Fruit fly (Drosophila melanogaster) whole organism, embryonic: Measurements from ENCODE around the gene LUBEL.
A peak's percentile ranks its signal among the peaks of the same experiment; 100 is the strongest.

Experiments used
- Asciz ChIP-seq: fragments of 200-800 bp; sonication (Bioruptor generic); optimal IDR thresholded peaks from 2 replicates; lab custom pipeline; 2017; ENCODE audit warnings: missing biosample characterization, mild to moderate bottlenecking, missing genetic modification characterization, missing genetic modification reagents
- CG10431 ChIP-seq: fragments of 200-800 bp; sonication (Bioruptor generic); optimal IDR thresholded peaks from 3 replicates; lab custom pipeline; 2018; ENCODE audit warnings: missing biosample characterization, mild to moderate bottlenecking, missing genetic modification characterization
- CG10462 ChIP-seq: fragments of 200-800 bp; sonication (Bioruptor generic); optimal IDR thresholded peaks from 2 replicates; lab custom pipeline; 2016; ENCODE audit warnings: missing biosample characterization, missing genetic modification characterization
- CG10543 ChIP-seq: fragments of 200-800 bp; sonication (Bioruptor generic); optimal IDR thresholded peaks from 3 replicates; lab custom pipeline; 2017; ENCODE audit warnings: missing biosample characterization, mild to moderate bottlenecking, missing genetic modification characterization, moderate library complexity
- CG10654 ChIP-seq: fragments of 200-800 bp; sonication (Bioruptor generic); optimal IDR thresholded peaks from 2 replicates; lab custom pipeline; 2016; ENCODE audit warnings: missing biosample characterization, missing genetic modification characterization
- CG11560 ChIP-seq: fragments of 200-800 bp; sonication (Bioruptor generic); IDR thresholded peaks from 3 replicates; pipeline ENCODE4 v1.3.6; 2022; ENCODE audit warnings: missing biosample characterization, missing genetic modification characterization
- CG12071 ChIP-seq: fragments of 200-800 bp; sonication (Bioruptor generic); optimal IDR thresholded peaks from 3 replicates; lab custom pipeline; 2018; ENCODE audit warnings: missing biosample characterization, mild to moderate bottlenecking, missing genetic modification characterization
- CG13296 ChIP-seq: fragments of 200-800 bp; sonication (Bioruptor generic); optimal IDR thresholded peaks from 3 replicates; lab custom pipeline; 2018; ENCODE audit warnings: missing biosample characterization, mild to moderate bottlenecking, missing genetic modification characterization
- CG15011 ChIP-seq: fragments of 200-800 bp; sonication (Bioruptor generic); optimal IDR thresholded peaks from 3 replicates; lab custom pipeline; 2018; ENCODE audit warnings: missing biosample characterization, mild to moderate bottlenecking, missing genetic modification characterization
- CG17829 ChIP-seq: fragments of 200-800 bp; optimal IDR thresholded peaks from 2 replicates; lab custom pipeline; 2019; ENCODE audit warnings: missing biosample characterization, mild to moderate bottlenecking, missing genetic modification characterization, moderate library complexity
- CG18011 ChIP-seq: fragments of 200-800 bp; sonication (Bioruptor generic); optimal IDR thresholded peaks from 2 replicates; lab custom pipeline; 2017; ENCODE audit warnings: missing biosample characterization, missing genetic modification characterization, mild to moderate bottlenecking, moderate library complexity, missing genotype
- CG18599 ChIP-seq: fragments of 200-800 bp; sonication (Bioruptor generic); optimal IDR thresholded peaks from 3 replicates; lab custom pipeline; 2017; ENCODE audit warnings: missing biosample characterization, missing genetic modification characterization, mild to moderate bottlenecking, moderate library complexity, missing genetic modification reagents
- CG31224 ChIP-seq: fragments of 200-800 bp; sonication (Bioruptor generic); IDR thresholded peaks from 2 replicates; pipeline ENCODE4 v1.3.6; 2022; ENCODE audit warnings: missing biosample characterization, missing genetic modification characterization
- CG31441 ChIP-seq: fragments of 200-800 bp; sonication (Bioruptor generic); IDR thresholded peaks from 2 replicates; pipeline ENCODE4 v1.3.6; 2022; ENCODE audit warnings: missing biosample characterization, missing genetic modification characterization
- CG3163 ChIP-seq: fragments of 200-800 bp; sonication (Bioruptor generic); optimal IDR thresholded peaks from 3 replicates; lab custom pipeline; 2016; ENCODE audit warnings: missing biosample characterization, missing genetic modification characterization
- CG32772 ChIP-seq: fragments of 200-800 bp; sonication (Bioruptor generic); IDR thresholded peaks from 2 replicates; pipeline ENCODE4 v1.3.6; 2022; ENCODE audit warnings: missing biosample characterization, missing genetic modification characterization
- CG34422 ChIP-seq: fragments of 200-800 bp; sonication (Bioruptor generic); IDR thresholded peaks from 3 replicates; pipeline ENCODE4 v1.3.6; 2022; ENCODE audit warnings: missing biosample characterization, missing genetic modification characterization
- CG3838 ChIP-seq: fragments of 200-800 bp; sonication (Bioruptor generic); optimal IDR thresholded peaks from 3 replicates; lab custom pipeline; 2016; ENCODE audit warnings: missing biosample characterization, missing genetic modification characterization
- CG4328 ChIP-seq: fragments of 200-800 bp; sonication (Bioruptor generic); optimal IDR thresholded peaks from 3 replicates; lab custom pipeline; 2017; ENCODE audit warnings: missing biosample characterization, missing genetic modification reagents, missing genetic modification characterization
- CG4617 ChIP-seq: fragments of 200-800 bp; sonication (Bioruptor generic); optimal IDR thresholded peaks from 3 replicates; lab custom pipeline; 2016; ENCODE audit warnings: missing biosample characterization, missing genetic modification characterization, borderline replicate concordance
- CG6689 ChIP-seq: fragments of 200-800 bp; sonication (Bioruptor generic); IDR thresholded peaks from 2 replicates; pipeline ENCODE4 v1.3.6; 2022; ENCODE audit warnings: missing biosample characterization, missing genetic modification characterization
- CG6813 ChIP-seq: fragments of 200-800 bp; sonication (Bioruptor generic); optimal IDR thresholded peaks from 2 replicates; lab custom pipeline; 2017; ENCODE audit warnings: missing biosample characterization, missing genetic modification characterization, mild to moderate bottlenecking, moderate library complexity, missing genetic modification reagents
- CG7357 ChIP-seq: fragments of 200-800 bp; sonication (Bioruptor generic); IDR thresholded peaks from 3 replicates; pipeline ENCODE4 v1.3.6; 2022; ENCODE audit warnings: missing biosample characterization, missing genetic modification characterization
- CG8290 ChIP-seq, 3 experiments: fragments of 200-800 bp; sonication (Bioruptor generic); optimal IDR thresholded peaks; 2 replicates each; lab custom pipeline; 2016 to 2019; ENCODE audit warnings: missing biosample characterization in 3 of 3, missing genetic modification characterization in 3 of 3, mild to moderate bottlenecking in 2 of 3, moderate library complexity in 1 of 3
- CG8944 ChIP-seq: fragments of 200-800 bp; sonication (Bioruptor generic); optimal IDR thresholded peaks from 3 replicates; lab custom pipeline; 2016; ENCODE audit warnings: missing biosample characterization, missing genetic modification characterization
- CkIIα-i1 ChIP-seq: fragments of 200-800 bp; sonication (Bioruptor generic); IDR thresholded peaks from 2 replicates; pipeline ENCODE4 v1.3.6; 2022; ENCODE audit warnings: missing biosample characterization, missing genetic modification characterization
- Deaf1 ChIP-seq: fragments of 200-800 bp; optimal IDR thresholded peaks from 3 replicates; lab custom pipeline; 2019; ENCODE audit warnings: missing biosample characterization, mild to moderate bottlenecking, missing genetic modification characterization, moderate library complexity
- Dek ChIP-seq: fragments of 200-800 bp; sonication (Bioruptor generic); optimal IDR thresholded peaks from 3 replicates; lab custom pipeline; 2019; ENCODE audit warnings: missing biosample characterization, mild to moderate bottlenecking, missing genetic modification characterization, moderate library complexity
- Fer3 ChIP-seq: fragments of 200-800 bp; sonication (Bioruptor generic); optimal IDR thresholded peaks from 2 replicates; lab custom pipeline; 2018; ENCODE audit warnings: missing biosample characterization, mild to moderate bottlenecking, missing genetic modification characterization, moderate library complexity
- HLH3B ChIP-seq: fragments of 200-800 bp; sonication (Bioruptor generic); IDR thresholded peaks from 2 replicates; pipeline ENCODE4 v1.3.6; 2022; ENCODE audit warnings: missing biosample characterization, missing genetic modification characterization
- Hey ChIP-seq: fragments of 200-800 bp; sonication (Bioruptor generic); optimal IDR thresholded peaks from 3 replicates; lab custom pipeline; 2018; ENCODE audit warnings: missing biosample characterization, mild to moderate bottlenecking, missing genetic modification characterization
- Hmr ChIP-seq: fragments of 200-800 bp; sonication (Bioruptor generic); optimal IDR thresholded peaks from 3 replicates; lab custom pipeline; 2017; ENCODE audit warnings: mild to moderate bottlenecking, missing biosample characterization, missing genetic modification reagents, missing genetic modification characterization
- Jarid2 ChIP-seq: fragments of 200-800 bp; sonication (Bioruptor generic); optimal IDR thresholded peaks from 3 replicates; lab custom pipeline; 2017; ENCODE audit warnings: mild to moderate bottlenecking, missing biosample characterization, missing genetic modification reagents, missing genetic modification characterization
- NC2β ChIP-seq: fragments of 200-800 bp; sonication (Bioruptor generic); optimal IDR thresholded peaks from 2 replicates; lab custom pipeline; 2016; ENCODE audit warnings: missing biosample characterization, missing genetic modification characterization
- NFAT ChIP-seq: fragments of 200-800 bp; sonication (Bioruptor generic); IDR thresholded peaks from 2 replicates; pipeline ENCODE4 v1.3.6; 2022; ENCODE audit warnings: missing biosample characterization, missing genetic modification characterization
- Sox102F ChIP-seq: fragments of 200-800 bp; sonication (Bioruptor generic); optimal IDR thresholded peaks from 2 replicates; lab custom pipeline; 2018; ENCODE audit warnings: missing biosample characterization, mild to moderate bottlenecking, missing genetic modification characterization, moderate library complexity
- Sry-β ChIP-seq: fragments of 200-800 bp; sonication (Bioruptor generic); optimal IDR thresholded peaks from 2 replicates; lab custom pipeline; 2018; ENCODE audit warnings: missing biosample characterization, mild to moderate bottlenecking, missing genetic modification characterization, moderate library complexity
- Trl ChIP-seq, 3 experiments: fragments of >200 bp in 2 of 3; fragments of 200-800 bp in 1 of 3; sonication (Bioruptor generic) in 1 of 3; optimal IDR thresholded peaks; 2 replicates in 1 of 3; 3 replicates in 2 of 3; lab custom pipeline; 2016 to 2017; ENCODE audit warnings: missing biosample characterization in 1 of 3, missing genetic modification characterization in 1 of 3
- bigmax ChIP-seq: fragments of 200-800 bp; sonication (Bioruptor generic); optimal IDR thresholded peaks from 2 replicates; lab custom pipeline; 2018; ENCODE audit warnings: missing biosample characterization, mild to moderate bottlenecking, missing genetic modification characterization
- cato ChIP-seq: fragments of 200-800 bp; sonication (Bioruptor generic); optimal IDR thresholded peaks from 2 replicates; lab custom pipeline; 2016; ENCODE audit warnings: missing biosample characterization, missing genetic modification characterization, borderline replicate concordance
- dm ChIP-seq: fragments of 200-800 bp; sonication (Bioruptor generic); optimal IDR thresholded peaks from 3 replicates; lab custom pipeline; 2016; ENCODE audit warnings: missing biosample characterization, missing genetic modification characterization
- eve ChIP-seq, 2 experiments: fragments of >200 bp; optimal IDR thresholded peaks; 2 replicates each; lab custom pipeline; 2017; ENCODE audit warnings: missing biosample characterization in 2 of 2, missing genetic modification characterization in 2 of 2
- pho ChIP-seq: fragments of 200-800 bp; sonication (Bioruptor generic); optimal IDR thresholded peaks from 2 replicates; lab custom pipeline; 2016; ENCODE audit warnings: missing biosample characterization, missing genetic modification characterization
- row ChIP-seq: fragments of 200-800 bp; sonication (Bioruptor generic); IDR thresholded peaks from 3 replicates; pipeline ENCODE4 v1.3.6; 2022; ENCODE audit warnings: missing biosample characterization, missing genetic modification characterization
- sens ChIP-seq: fragments of 200-800 bp; sonication (Bioruptor generic); peaks from one replicate; lab custom pipeline; 2016; ENCODE audit warnings: missing biosample characterization, missing genetic modification characterization
- sqz ChIP-seq: fragments of 200-800 bp; sonication (Bioruptor generic); optimal IDR thresholded peaks from 3 replicates; lab custom pipeline; 2018; ENCODE audit warnings: missing biosample characterization, mild to moderate bottlenecking, missing genetic modification characterization
- unc-4 ChIP-seq: fragments of 200-800 bp; sonication (Bioruptor generic); IDR thresholded peaks from 2 replicates; pipeline ENCODE4 v1.3.6; 2022; ENCODE audit warnings: missing biosample characterization, missing genetic modification characterization; ENCODE audit not compliant: partially characterized antibody
- wor ChIP-seq: fragments of 200-800 bp; sonication (Bioruptor generic); IDR thresholded peaks from 2 replicates; pipeline ENCODE4 v1.3.6; 2022; ENCODE audit warnings: missing biosample characterization, missing genetic modification characterization

The LUBEL gene

dm6 chr2L:6745522-6745921, 27.0 kb downstream of the LUBEL start, which contains the start of gene CG31910:
Gene CG31910, minus strand, starts transcription at chr2L:6745622.
- TF ChIP-seq eve (GFP tag; optimal IDR thresholded peaks at IDR 0.05; lab: Kevin White, UChicago): no peak
- no peak for TF ChIP-seq CG31224 (GFP tag; lab: Robert Waterston, UW)
- TF ChIP-seq CG10654: no peak
- TF ChIP-seq CkIIα-i1 (GFP tag; lab: Robert Waterston, UW): no peak
- TF ChIP-seq CG15011 (GFP tag; lab: Kevin White, UChicago): no peak
- TF ChIP-seq CG6689 (GFP tag; lab: Robert Waterston, UW): no peak
- TF ChIP-seq CG8944 (GFP tag; lab: Kevin White, UChicago): no peak
- TF ChIP-seq, all 482 proteins: peak for 0

dm6 chr2L:6741980-6742591, 30.5 kb downstream of the LUBEL start, which contains the start of gene meng:
Gene meng, plus strand, starts transcription at chr2L:6742502.
- TF ChIP-seq cato (GFP tag; lab: Kevin White, UChicago) (no peak), CG3163 (peak; percentile 76), CG10543 (peak; percentile 17), CG31441 (no peak), unc-4 (GFP tag; lab: Robert Waterston, UW) (no peak), HLH3B (GFP tag; lab: Robert Waterston, UW) (no peak), NFAT (GFP tag; lab: Robert Waterston, UW) (0 out of 2 replicates have a peak, but pooled peaks have one; percentile 14), row (GFP tag; lab: Robert Waterston, UW) (peak; percentile 35; the same call in 1 of the 3 replicates), Asciz (GFP tag; lab: Kevin White, UChicago) (no peak), dm (GFP tag; lab: Kevin White, UChicago) (no peak), Hmr (GFP tag; lab: Kevin White, UChicago) (peak; percentile 6), CG11560 (tag; lab: Robert Waterston, UW) (no peak), CG8290 (GFP tag; optimal IDR thresholded peaks at IDR 0.05; lab: Kevin White, UChicago) (no peak), CG8290 (tag; optimal IDR thresholded peaks at IDR 0.05; lab: Kevin White, UChicago) (no peak), CG4328 (GFP tag; lab: Kevin White, UChicago) (no peak), CG10462 (GFP tag; lab: Kevin White, UChicago) (no peak), NC2β (no peak), CG3838 (GFP tag; lab: Kevin White, UChicago) (no peak), CG13296 (GFP tag; lab: Kevin White, UChicago) (peak; percentile 4), CG10431 (no peak), CG32772 (GFP tag; lab: Robert Waterston, UW) (no peak), CG6813 (GFP tag; lab: Kevin White, UChicago) (no peak), Sry-β (GFP tag; lab: Kevin White, UChicago) (no peak), wor (GFP tag; lab: Robert Waterston, UW) (no peak), CG12071 (GFP tag; lab: Kevin White, UChicago) (no peak), sqz (GFP tag; lab: Kevin White, UChicago) (no peak), Dek (tag; lab: Kevin White, UChicago) (no peak), CG4617 (no peak), CG18011 (GFP tag; lab: Kevin White, UChicago) (no peak), Deaf1 (tag; lab: Kevin White, UChicago) (peak; percentile 98), Hey (tag; lab: Kevin White, UChicago) (no peak), CG7357 (no peak), Sox102F (GFP tag; lab: Kevin White, UChicago) (no peak), Jarid2 (GFP tag; lab: Kevin White, UChicago) (peak; percentile 39), pho (GFP tag; lab: Kevin White, UChicago) (no peak), sens (no peak), Trl (optimal IDR thresholded peaks at IDR 0.05; lab: Kevin White, UChicago) (peak; percentile 35 to 79), Trl (GFP tag; optimal IDR thresholded peaks at IDR 0.05; lab: Kevin White, UChicago) (no peak), CG17829 (tag; lab: Kevin White, UChicago) (no peak), bigmax (GFP tag; lab: Kevin White, UChicago) (no peak), CG34422 (GFP tag; lab: Robert Waterston, UW) (no peak), CG18599 (GFP tag; lab: Kevin White, UChicago) (peak; percentile 14), Fer3 (tag; lab: Kevin White, UChicago) (no peak)
